Worm (Caenorhabditis elegans): ENCODE results near the gene C54H2.4.

- TF ChIP-seq zag-1 (tag; optimal IDR thresholded peaks at IDR 0.05): no peak
- TF ChIP-seq ZK546.5 (tag; optimal IDR thresholded peaks at IDR 0.05): no peak
- no peak for TF ChIP-seq ztf-11 (tag; optimal IDR thresholded peaks at IDR 0.05)
- no peak for TF ChIP-seq nhr-11 (tag; optimal IDR thresholded peaks at IDR 0.05)
- no peak for TF ChIP-seq mdl-1 (tag; optimal IDR thresholded peaks at IDR 0.05)
- no peak for TF ChIP-seq elt-3 (tag; optimal IDR thresholded peaks at IDR 0.05)
- no peak for TF ChIP-seq sea-2 (GFP tag; optimal IDR thresholded peaks at IDR 0.05)
- no peak for TF ChIP-seq unc-39 (tag; optimal IDR thresholded peaks at IDR 0.05)
- peak; percentile 44 for TF ChIP-seq ama-1 (optimal IDR thresholded peaks at IDR 0.05)
Observed at ce11 chrX:5819702-5820470, 49.3 kb upstream of the C54H2.4 start.

All from whole organism, L3 larva.